Worm (Caenorhabditis elegans): ENCODE results near the gene mics-1.

DNA sequence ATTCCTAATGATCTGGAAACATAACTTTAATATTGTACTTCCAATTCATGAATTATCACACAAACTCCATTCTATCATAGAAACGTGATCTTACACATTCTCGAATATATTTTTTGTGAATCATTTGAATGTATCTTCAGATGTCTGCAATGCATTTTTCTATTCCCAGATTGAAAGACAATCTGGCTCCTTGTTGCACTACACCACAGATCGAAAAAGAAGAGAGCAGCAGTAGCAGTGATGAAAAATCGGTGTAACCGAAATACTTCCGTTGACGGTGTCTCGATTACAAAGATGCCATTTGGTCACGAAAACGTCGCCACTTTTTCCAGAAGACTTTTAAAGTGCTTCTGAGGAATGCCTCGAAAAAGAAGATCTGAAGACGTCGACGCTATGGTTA, 38.1 kb downstream of the mics-1 start, which contains the start of gene degt-1:
- no peak for TF ChIP-seq ama-1 (optimal IDR thresholded peaks at IDR 0.05)
- TF ChIP-seq K09A11.1 (tag; optimal IDR thresholded peaks at IDR 0.05; ENCODE audit: insufficient read depth): no peak
- TF ChIP-seq unc-86 (tag; optimal IDR thresholded peaks at IDR 0.05): no peak
- TF ChIP-seq Y22D7AL.16 (tag; optimal IDR thresholded peaks at IDR 0.05): no peak
- no peak for TF ChIP-seq pha-4 (tag; optimal IDR thresholded peaks at IDR 0.05)
- TF ChIP-seq rnt-1 (tag; optimal IDR thresholded peaks at IDR 0.05): no peak
- no peak for TF ChIP-seq hlh-6 (tag; optimal IDR thresholded peaks at IDR 0.05)
- no peak for TF ChIP-seq dve-1 (tag; optimal IDR thresholded peaks at IDR 0.05)
- no peak for TF ChIP-seq nhr-11 (tag; optimal IDR thresholded peaks at IDR 0.05)
- no peak for TF ChIP-seq ceh-9 (tag; optimal IDR thresholded peaks at IDR 0.05)
- no peak for TF ChIP-seq F13H6.1 (tag; optimal IDR thresholded peaks at IDR 0.05)
- no peak for TF ChIP-seq hlh-8 (tag; optimal IDR thresholded peaks at IDR 0.05)

Data from whole organism, late embryonic.